Worm (Caenorhabditis elegans) whole organism, young adult: ENCODE data around the gene fut-4.

Experiments used
- cebp-2 ChIP-seq: fragments of 200-800 bp; sonication (Bioruptor generic); IDR thresholded peaks from 2 replicates; pipeline ENCODE4 v1.3.6; 2022; ENCODE audit warnings: missing genetic modification characterization, missing compliant biosample characterization
- ceh-58 ChIP-seq: fragments of 200-800 bp; sonication (Bioruptor generic); IDR thresholded peaks from 2 replicates; pipeline ENCODE4 v1.3.6; 2022; ENCODE audit warnings: missing genetic modification characterization, missing compliant biosample characterization
- dox-1 ChIP-seq: fragments of 200-800 bp; sonication (Bioruptor generic); IDR thresholded peaks from 2 replicates; pipeline ENCODE4 v1.3.6; 2022; ENCODE audit warnings: missing genetic modification reagents, missing genetic modification characterization, missing compliant biosample characterization
- efl-1 ChIP-seq: fragments of 150-350 bp; optimal IDR thresholded peaks from 2 replicates; lab custom pipeline; 2014; ENCODE audit warnings: missing biosample characterization, missing genetic modification reagents, missing genetic modification characterization
- snpc-4 ChIP-seq, 5 experiments: fragments of 150-350 bp in 1 of 5; sonication (generic microtip) in 4 of 5; optimal IDR thresholded peaks; 2 replicates each; lab custom pipeline; 2014 to 2018; ENCODE audit warnings: missing genetic modification characterization in 5 of 5, missing biosample characterization in 3 of 5, antibody characterized with exemption in 2 of 5, mild to moderate bottlenecking in 2 of 5, missing compliant biosample characterization in 2 of 5, missing genotype in 2 of 5, moderate library complexity in 2 of 5, missing genetic modification reagents in 1 of 5

DNA sequence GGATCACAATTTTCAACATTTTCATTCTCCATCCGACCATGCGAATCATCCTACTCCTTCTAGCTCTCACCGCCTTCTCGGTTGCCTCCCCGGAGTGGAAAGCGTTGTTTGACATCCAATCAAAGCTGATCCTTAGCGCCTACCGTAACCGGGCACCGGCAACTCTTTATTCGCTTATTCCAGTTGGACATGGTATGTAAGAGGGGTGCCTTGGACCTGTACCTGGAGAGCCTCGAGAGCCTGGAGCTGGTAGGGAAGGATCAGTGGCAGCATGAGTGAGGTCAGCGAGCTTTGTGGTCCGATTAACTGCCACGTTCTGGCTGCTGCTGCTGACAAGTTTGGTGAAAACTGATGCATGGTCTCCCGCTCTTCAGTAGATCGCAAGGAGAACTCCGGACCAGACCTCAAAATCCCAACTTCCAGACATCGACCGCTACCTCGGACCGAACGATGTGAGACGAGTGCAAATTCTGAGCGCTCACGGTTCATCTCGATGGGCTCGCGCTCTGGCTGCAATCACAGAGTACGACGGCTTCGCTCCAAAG is 5.6 kb upstream of the fut-4 start, which contains the start of gene K12H6.8:
- TF ChIP-seq ceh-58 (GFP tag; lab: Robert Waterston, UW) = no peak
- no peak for TF ChIP-seq efl-1
- no peak for TF ChIP-seq dox-1 (GFP tag; lab: Robert Waterston, UW)
- no peak for TF ChIP-seq snpc-4 (GFP tag; optimal IDR thresholded peaks at IDR 0.05; lab: Kevin White, UChicago)
- TF ChIP-seq snpc-4 (tag; optimal IDR thresholded peaks at IDR 0.05; lab: Kevin White, UChicago) = no peak
- TF ChIP-seq cebp-2 = no peak
